Fruit fly (Drosophila melanogaster) whole organism, embryonic: ENCODE results near the gene CG11811.

Source experiments
- Aef1 ChIP-seq: fragments of 200-800 bp; sonication (Bioruptor generic); IDR thresholded peaks from 3 replicates; pipeline ENCODE4 v1.3.6; 2022; ENCODE audit warnings: missing biosample characterization, missing genetic modification characterization
- BtbVII ChIP-seq: fragments of 200-800 bp; sonication (Bioruptor generic); optimal IDR thresholded peaks from 3 replicates; lab custom pipeline; 2017; ENCODE audit warnings: missing biosample characterization, mild to moderate bottlenecking, missing genetic modification characterization
- Bteb2 ChIP-seq: fragments of 200-800 bp; sonication (Bioruptor generic); optimal IDR thresholded peaks from 2 replicates; lab custom pipeline; 2016; ENCODE audit warnings: missing biosample characterization, missing genetic modification characterization
- CG10543 ChIP-seq: fragments of 200-800 bp; sonication (Bioruptor generic); optimal IDR thresholded peaks from 3 replicates; lab custom pipeline; 2017; ENCODE audit warnings: missing biosample characterization, mild to moderate bottlenecking, missing genetic modification characterization, moderate library complexity
- CG10959 ChIP-seq: fragments of 200-800 bp; sonication (Bioruptor generic); IDR thresholded peaks from 2 replicates; pipeline ENCODE4 v1.3.6; 2022; ENCODE audit warnings: missing biosample characterization, missing genetic modification characterization
- CG11247 ChIP-seq: fragments of 200-800 bp; sonication (Bioruptor generic); IDR thresholded peaks from 2 replicates; pipeline ENCODE4 v1.3.6; 2022; ENCODE audit warnings: missing biosample characterization, missing genetic modification characterization
- CG12299 ChIP-seq: fragments of 200-800 bp; sonication (Bioruptor generic); optimal IDR thresholded peaks from 2 replicates; lab custom pipeline; 2018; ENCODE audit warnings: missing biosample characterization, mild to moderate bottlenecking, missing genetic modification characterization
- CG14050 ChIP-seq: fragments of 200-800 bp; sonication (Bioruptor generic); IDR thresholded peaks from 3 replicates; pipeline ENCODE4 v1.3.6; 2022; ENCODE audit warnings: missing biosample characterization, missing genetic modification characterization
- CG16813 ChIP-seq: fragments of 200-800 bp; sonication (Bioruptor generic); IDR thresholded peaks from 3 replicates; pipeline ENCODE4 v1.3.6; 2022; ENCODE audit warnings: missing biosample characterization, missing genetic modification characterization; ENCODE audit not compliant: partially characterized antibody
- CG18262 ChIP-seq: fragments of 200-800 bp; optimal IDR thresholded peaks from 3 replicates; lab custom pipeline; 2019; ENCODE audit warnings: missing biosample characterization, mild to moderate bottlenecking, missing genetic modification characterization, moderate library complexity
- CG18476 ChIP-seq: fragments of 200-800 bp; sonication (Bioruptor generic); optimal IDR thresholded peaks from 2 replicates; lab custom pipeline; 2016; ENCODE audit warnings: missing biosample characterization, mild to moderate bottlenecking, missing genetic modification characterization
- CG18764 ChIP-seq: fragments of 200-800 bp; sonication (Bioruptor generic); optimal IDR thresholded peaks from 3 replicates; lab custom pipeline; 2016; ENCODE audit warnings: missing biosample characterization, missing genetic modification characterization
- CG2120 ChIP-seq: fragments of 200-800 bp; sonication (Bioruptor generic); optimal IDR thresholded peaks from 3 replicates; lab custom pipeline; 2016; ENCODE audit warnings: missing biosample characterization, missing genetic modification characterization
- CG2199 ChIP-seq: fragments of 200-800 bp; sonication (Bioruptor generic); IDR thresholded peaks from 3 replicates; pipeline ENCODE4 v1.3.6; 2022; ENCODE audit warnings: missing biosample characterization, missing genetic modification characterization
- CG30431 ChIP-seq: fragments of 200-800 bp; sonication (Bioruptor generic); optimal IDR thresholded peaks from 2 replicates; lab custom pipeline; 2017; ENCODE audit warnings: missing biosample characterization, missing genetic modification characterization
- CG32767 ChIP-seq: fragments of 200-800 bp; sonication (Bioruptor generic); IDR thresholded peaks from 2 replicates; pipeline ENCODE4 v1.3.6; 2022; ENCODE audit warnings: missing biosample characterization, missing genetic modification characterization
- CG34224 ChIP-seq: fragments of 200-800 bp; sonication (Bioruptor generic); IDR thresholded peaks from 3 replicates; pipeline ENCODE4 v1.3.6; 2022; ENCODE audit warnings: missing biosample characterization, missing genetic modification characterization; ENCODE audit not compliant: partially characterized antibody
- CG5180 ChIP-seq: fragments of 200-800 bp; sonication (Bioruptor generic); optimal IDR thresholded peaks from 3 replicates; lab custom pipeline; 2017; ENCODE audit warnings: missing biosample characterization, missing genetic modification characterization, mild to moderate bottlenecking, moderate library complexity, missing genetic modification reagents
- CG8388 ChIP-seq: fragments of 200-800 bp; sonication (Bioruptor generic); optimal IDR thresholded peaks from 2 replicates; lab custom pipeline; 2019; ENCODE audit warnings: missing biosample characterization, mild to moderate bottlenecking, missing genetic modification characterization, moderate library complexity
- CG8924 ChIP-seq: fragments of 200-800 bp; optimal IDR thresholded peaks from 3 replicates; lab custom pipeline; 2019; ENCODE audit warnings: missing biosample characterization, mild to moderate bottlenecking, missing genetic modification characterization, moderate library complexity
- CHES-1-like ChIP-seq: fragments of 200-800 bp; sonication (Bioruptor generic); optimal IDR thresholded peaks from 2 replicates; lab custom pipeline; 2016; ENCODE audit warnings: missing biosample characterization, missing genetic modification characterization
- CkIIα-i1 ChIP-seq: fragments of 200-800 bp; sonication (Bioruptor generic); IDR thresholded peaks from 2 replicates; pipeline ENCODE4 v1.3.6; 2022; ENCODE audit warnings: missing biosample characterization, missing genetic modification characterization
- D19A ChIP-seq: fragments of 200-800 bp; optimal IDR thresholded peaks from 3 replicates; lab custom pipeline; 2019; ENCODE audit warnings: missing biosample characterization, mild to moderate bottlenecking, missing genetic modification characterization, moderate library complexity
- Dek ChIP-seq: fragments of 200-800 bp; sonication (Bioruptor generic); optimal IDR thresholded peaks from 3 replicates; lab custom pipeline; 2019; ENCODE audit warnings: missing biosample characterization, mild to moderate bottlenecking, missing genetic modification characterization, moderate library complexity
- Dip2 ChIP-seq: fragments of 200-800 bp; sonication (Bioruptor generic); IDR thresholded peaks from 2 replicates; pipeline ENCODE4 v1.3.6; 2022; ENCODE audit warnings: missing biosample characterization, missing genetic modification characterization
- Dll ChIP-seq: fragments of 200-800 bp; sonication (Bioruptor generic); IDR thresholded peaks from 4 replicates; pipeline ENCODE4 v1.3.6; 2022; ENCODE audit warnings: missing biosample characterization, missing genetic modification characterization; ENCODE audit not compliant: partially characterized antibody
- Fer1 ChIP-seq: fragments of 200-800 bp; sonication (Bioruptor generic); optimal IDR thresholded peaks from 2 replicates; lab custom pipeline; 2017; ENCODE audit warnings: missing biosample characterization, mild to moderate bottlenecking, missing genetic modification characterization
- MTF-1 ChIP-seq: fragments of 200-800 bp; sonication (Bioruptor generic); optimal IDR thresholded peaks from 2 replicates; lab custom pipeline; 2018; ENCODE audit warnings: missing biosample characterization, mild to moderate bottlenecking, missing genetic modification characterization, borderline replicate concordance
- NFAT ChIP-seq: fragments of 200-800 bp; sonication (Bioruptor generic); IDR thresholded peaks from 2 replicates; pipeline ENCODE4 v1.3.6; 2022; ENCODE audit warnings: missing biosample characterization, missing genetic modification characterization
- Opbp ChIP-seq: fragments of 200-800 bp; sonication (Bioruptor generic); IDR thresholded peaks from 3 replicates; pipeline ENCODE4 v1.3.6; 2022; ENCODE audit warnings: missing biosample characterization, missing genetic modification characterization; ENCODE audit not compliant: partially characterized antibody
- Optix ChIP-seq: fragments of 200-800 bp; sonication (Bioruptor generic); IDR thresholded peaks from 3 replicates; pipeline ENCODE4 v1.3.6; 2022; ENCODE audit warnings: missing biosample characterization, missing genetic modification characterization
- abd-A ChIP-seq: fragments of 200-800 bp; sonication (Bioruptor generic); optimal IDR thresholded peaks from 3 replicates; lab custom pipeline; 2019; ENCODE audit warnings: missing biosample characterization, mild to moderate bottlenecking, missing genetic modification characterization, moderate library complexity
- aop ChIP-seq: fragments of 200-800 bp; sonication (Bioruptor generic); IDR thresholded peaks from 2 replicates; pipeline ENCODE4 v1.3.6; 2022; ENCODE audit warnings: missing biosample characterization, missing genetic modification characterization
- bcd ChIP-seq: fragments of 200-800 bp; sonication (Bioruptor generic); optimal IDR thresholded peaks from 2 replicates; lab custom pipeline; 2017; ENCODE audit warnings: missing biosample characterization, mild to moderate bottlenecking, missing genetic modification characterization
- bowl ChIP-seq: fragments of 200-800 bp; sonication (Bioruptor generic); IDR thresholded peaks from 2 replicates; pipeline ENCODE4 v1.3.6; 2022; ENCODE audit warnings: missing biosample characterization, missing genetic modification characterization
- btn ChIP-seq: fragments of 200-800 bp; sonication (Bioruptor generic); optimal IDR thresholded peaks from 2 replicates; lab custom pipeline; 2016; ENCODE audit warnings: missing biosample characterization, missing genetic modification characterization
- cato ChIP-seq: fragments of 200-800 bp; sonication (Bioruptor generic); optimal IDR thresholded peaks from 2 replicates; lab custom pipeline; 2016; ENCODE audit warnings: missing biosample characterization, missing genetic modification characterization, borderline replicate concordance
- dimm ChIP-seq: fragments of 200-800 bp; sonication (Bioruptor generic); IDR thresholded peaks from 2 replicates; pipeline ENCODE4 v1.3.6; 2022; ENCODE audit warnings: missing biosample characterization, missing genetic modification characterization
- fru ChIP-seq: fragments of >200 bp; optimal IDR thresholded peaks from 2 replicates; lab custom pipeline; 2017
- ftz-f1 ChIP-seq: fragments of 200-800 bp; sonication (Bioruptor generic); optimal IDR thresholded peaks from 2 replicates; lab custom pipeline; 2016; ENCODE audit warnings: missing biosample characterization, missing genetic modification characterization
- gem ChIP-seq: fragments of 200-800 bp; sonication (Bioruptor generic); optimal IDR thresholded peaks from 2 replicates; lab custom pipeline; 2019; ENCODE audit warnings: missing biosample characterization, mild to moderate bottlenecking, missing genetic modification characterization, moderate library complexity
- jing ChIP-seq: fragments of 200-800 bp; sonication (Bioruptor generic); optimal IDR thresholded peaks from 2 replicates; lab custom pipeline; 2018; ENCODE audit warnings: missing biosample characterization, mild to moderate bottlenecking, missing genetic modification characterization
- kah ChIP-seq: fragments of 200-800 bp; sonication (Bioruptor generic); optimal IDR thresholded peaks from 2 replicates; lab custom pipeline; 2018; ENCODE audit warnings: missing biosample characterization, mild to moderate bottlenecking, missing genetic modification characterization
- org-1 ChIP-seq: fragments of 200-800 bp; sonication (Bioruptor generic); optimal IDR thresholded peaks from 2 replicates; lab custom pipeline; 2017; ENCODE audit warnings: missing biosample characterization, missing genetic modification characterization
- pnt ChIP-seq: fragments of 200-800 bp; sonication (Bioruptor generic); optimal IDR thresholded peaks from 3 replicates; lab custom pipeline; 2016; ENCODE audit warnings: missing biosample characterization, missing genetic modification characterization
- seq ChIP-seq: fragments of 200-800 bp; sonication (Bioruptor generic); IDR thresholded peaks from 2 replicates; pipeline ENCODE4 v1.3.6; 2022; ENCODE audit warnings: missing biosample characterization, missing genetic modification characterization
- shn ChIP-seq: fragments of 200-800 bp; sonication (Bioruptor generic); optimal IDR thresholded peaks from 3 replicates; lab custom pipeline; 2016; ENCODE audit warnings: missing biosample characterization, missing genetic modification characterization
- stwl ChIP-seq: fragments of 200-800 bp; sonication (Bioruptor generic); optimal IDR thresholded peaks from 3 replicates; lab custom pipeline; 2018; ENCODE audit warnings: missing biosample characterization, mild to moderate bottlenecking, missing genetic modification characterization, moderate library complexity
- tx ChIP-seq: fragments of 200-800 bp; sonication (Bioruptor generic); optimal IDR thresholded peaks from 2 replicates; lab custom pipeline; 2016; ENCODE audit warnings: missing biosample characterization, missing genetic modification characterization
- usp ChIP-seq: fragments of >200 bp; optimal IDR thresholded peaks from 2 replicates; lab custom pipeline; 2017; ENCODE audit warnings: missing biosample characterization, missing genetic modification characterization
- zen ChIP-seq: fragments of 200-800 bp; sonication (Bioruptor generic); optimal IDR thresholded peaks from 3 replicates; lab custom pipeline; 2018; ENCODE audit warnings: missing biosample characterization, mild to moderate bottlenecking, missing genetic modification characterization, moderate library complexity

Gene CG11811

DNA sequence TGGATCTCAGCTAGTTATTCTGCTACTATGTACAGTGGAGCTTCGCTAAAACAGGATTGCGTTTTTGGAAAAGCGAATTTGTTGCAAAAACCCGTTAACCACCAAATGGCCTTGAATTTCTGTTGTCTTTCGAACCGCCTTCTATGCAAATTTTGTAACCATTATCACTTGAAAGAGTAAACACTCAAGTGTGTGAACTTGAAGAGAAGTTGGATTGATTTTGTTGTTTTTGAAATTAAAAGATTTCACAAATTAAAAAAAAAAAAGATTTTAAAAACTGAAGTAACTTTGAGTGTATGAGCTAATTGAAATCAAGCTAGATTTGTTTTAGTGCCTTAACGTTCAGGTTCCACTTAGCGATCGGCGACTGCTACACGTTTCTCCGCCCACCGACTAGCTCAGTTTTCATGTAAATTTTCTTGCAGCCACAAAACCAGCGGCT lies 6.9 kb upstream of the CG11811 start (continued):
- TF ChIP-seq CG30431 (GFP tag; lab: Kevin White, UChicago) (peak; percentile 40), bcd (GFP tag; lab: Kevin White, UChicago) (peak; percentile 65), CG16813 (GFP tag; lab: Robert Waterston, UW) (no peak), CHES-1-like (GFP tag; lab: Kevin White, UChicago) (peak; percentile 7), CG32767 (peak; percentile 54; the same call in 1 of the 2 replicates), CG2120 (peak; percentile 54), BtbVII (GFP tag; lab: Kevin White, UChicago) (peak; percentile 50), tx (peak; percentile 35), stwl (tag; lab: Kevin White, UChicago) (no peak), kah (GFP tag; lab: Kevin White, UChicago) (no peak), NFAT (no peak), Opbp (GFP tag; lab: Robert Waterston, UW) (no peak), org-1 (GFP tag; lab: Kevin White, UChicago) (peak; percentile 60), dimm (GFP tag; lab: Robert Waterston, UW) (no peak), Optix (peak; percentile 62; the same call in 1 of the 3 replicates), jing (peak; percentile 24), CG18476 (peak; percentile 54), CG8924 (tag; lab: Kevin White, UChicago) (peak; percentile 31), ftz-f1 (GFP tag; lab: Kevin White, UChicago) (no peak), Fer1 (GFP tag; lab: Kevin White, UChicago) (peak; percentile 61), aop (GFP tag; lab: Robert Waterston, UW) (no peak), gem (peak; percentile 83), shn (peak; percentile 51), Bteb2 (GFP tag; lab: Kevin White, UChicago) (no peak), Aef1 (GFP tag; lab: Robert Waterston, UW) (no peak; the same call in 2 of the 3 replicates), CG11247 (GFP tag; lab: Robert Waterston, UW) (no peak), seq (GFP tag; lab: Robert Waterston, UW) (0 out of 2 replicates have a peak, but pooled peaks have one; percentile 65), CG34224 (GFP tag; lab: Robert Waterston, UW) (no peak), CG10543 (GFP tag; lab: Kevin White, UChicago) (peak; percentile 19), CG18262 (tag; lab: Kevin White, UChicago) (peak; percentile 61), Dip2 (GFP tag; lab: Robert Waterston, UW) (no peak), CG5180 (GFP tag; lab: Kevin White, UChicago) (peak; percentile 66), CG18764 (GFP tag; lab: Kevin White, UChicago) (peak; percentile 53), MTF-1 (peak; percentile 52), pnt (GFP tag; lab: Kevin White, UChicago) (peak; percentile 76), cato (GFP tag; lab: Kevin White, UChicago) (peak; percentile 1), fru (lab: Kevin White, UChicago) (no peak), CG8388 (GFP tag; lab: Kevin White, UChicago) (peak; percentile 58), abd-A (no peak), CkIIα-i1 (GFP tag; lab: Robert Waterston, UW) (no peak), CG12299 (no peak), D19A (tag; lab: Kevin White, UChicago) (no peak), zen (tag; lab: Kevin White, UChicago) (no peak), Dek (peak; percentile 53), bowl (GFP tag; lab: Robert Waterston, UW) (0 out of 2 replicates have a peak, but pooled peaks have one; percentile 35), usp (GFP tag; lab: Kevin White, UChicago) (no peak), CG10959 (GFP tag; lab: Robert Waterston, UW) (0 out of 2 replicates have a peak, but pooled peaks have one; percentile 27), Dll (GFP tag; lab: Robert Waterston, UW) (no peak), btn (GFP tag; lab: Kevin White, UChicago) (peak; percentile 13), CG14050 (GFP tag; lab: Robert Waterston, UW) (peak; percentile 20; the same call in 1 of the 3 replicates), CG2199 (0 out of 3 replicates have a peak, but pooled peaks have one; percentile 59)
